Worm (Caenorhabditis elegans) whole organism, mixed stage, embryonic: Measurements from ENCODE around the gene tam-1.

ENCODE experiments used
- M03D4.4 ChIP-seq: sonication (generic microtip); optimal IDR thresholded peaks from 2 replicates; lab custom pipeline; 2017; ENCODE audit warnings: mild to moderate bottlenecking, missing genetic modification characterization, missing compliant biosample characterization
- bed-3 ChIP-seq: fragments of 200-800 bp; sonication (Bioruptor generic); optimal IDR thresholded peaks from 3 replicates; lab custom pipeline; 2018; ENCODE audit warnings: mild to moderate bottlenecking, missing genetic modification characterization, moderate library complexity, missing compliant biosample characterization
- ceh-39 ChIP-seq: fragments of 150-350 bp; optimal IDR thresholded peaks from 2 replicates; lab custom pipeline; 2014; ENCODE audit warnings: missing biosample characterization, missing genetic modification characterization
- ceh-43 ChIP-seq: fragments of 200-800 bp; sonication (Bioruptor generic); optimal IDR thresholded peaks from 2 replicates; lab custom pipeline; 2018; ENCODE audit warnings: mild to moderate bottlenecking, missing genetic modification characterization, moderate library complexity, missing compliant biosample characterization
- ceh-83 ChIP-seq: fragments of 200-800 bp; sonication (Bioruptor generic); optimal IDR thresholded peaks from 2 replicates; lab custom pipeline; 2018; ENCODE audit warnings: mild to moderate bottlenecking, missing genetic modification characterization, missing compliant biosample characterization
- ces-1 ChIP-seq: fragments of 150-350 bp; optimal IDR thresholded peaks from 2 replicates; lab custom pipeline; 2014; ENCODE audit warnings: missing biosample characterization, missing genetic modification reagents, missing genetic modification characterization
- cnd-1 ChIP-seq: fragments of 200-800 bp; sonication (Bioruptor generic); optimal IDR thresholded peaks from 2 replicates; lab custom pipeline; 2018; ENCODE audit warnings: mild to moderate bottlenecking, missing genetic modification characterization, missing compliant biosample characterization
- drap-1 ChIP-seq: fragments of 200-800 bp; sonication (Bioruptor generic); optimal IDR thresholded peaks from 3 replicates; lab custom pipeline; 2018; ENCODE audit warnings: mild to moderate bottlenecking, missing genetic modification characterization, missing compliant biosample characterization
- elt-1 ChIP-seq: sonication (generic microtip); optimal IDR thresholded peaks from 2 replicates; lab custom pipeline; 2017; ENCODE audit warnings: missing genetic modification characterization, mild to moderate bottlenecking, missing compliant biosample characterization, antibody characterized with exemption, moderate library complexity, borderline replicate concordance; ENCODE audit not compliant: insufficient read depth
- elt-3 ChIP-seq: fragments of 150-350 bp; optimal IDR thresholded peaks from 2 replicates; lab custom pipeline; 2014; ENCODE audit warnings: missing biosample characterization, missing genetic modification characterization
- flh-1 ChIP-seq: fragments of 200-800 bp; sonication (Bioruptor generic); optimal IDR thresholded peaks from 2 replicates; lab custom pipeline; 2018; ENCODE audit warnings: mild to moderate bottlenecking, missing genetic modification characterization, moderate library complexity, missing compliant biosample characterization
- ham-2 ChIP-seq: fragments of 200-800 bp; sonication (Bioruptor generic); optimal IDR thresholded peaks from 2 replicates; lab custom pipeline; 2018; ENCODE audit warnings: mild to moderate bottlenecking, missing genetic modification characterization, missing compliant biosample characterization
- hlh-1 ChIP-seq: fragments of 150-350 bp; optimal IDR thresholded peaks from 2 replicates; lab custom pipeline; 2014; ENCODE audit warnings: missing biosample characterization, missing genetic modification reagents, missing genetic modification characterization
- lin-13 ChIP-seq: fragments of 150-350 bp; optimal IDR thresholded peaks from 2 replicates; lab custom pipeline; 2014; ENCODE audit warnings: missing biosample characterization, missing genetic modification characterization
- lin-32 ChIP-seq: fragments of 200-800 bp; sonication (Bioruptor generic); optimal IDR thresholded peaks from 2 replicates; lab custom pipeline; 2018; ENCODE audit warnings: mild to moderate bottlenecking, missing genetic modification characterization, missing compliant biosample characterization
- lsy-2 ChIP-seq: fragments of 150-350 bp; optimal IDR thresholded peaks from 2 replicates; lab custom pipeline; 2014; ENCODE audit warnings: missing biosample characterization, missing genetic modification characterization
- mab-5 ChIP-seq: fragments of 150-350 bp; optimal IDR thresholded peaks from 2 replicates; lab custom pipeline; 2014; ENCODE audit warnings: missing biosample characterization, missing genetic modification characterization
- mep-1 ChIP-seq: fragments of 150-350 bp; optimal IDR thresholded peaks from 2 replicates; lab custom pipeline; 2017; ENCODE audit warnings: missing biosample characterization, missing genetic modification reagents, missing genetic modification characterization, inconsistent platforms
- nhr-12 ChIP-seq: fragments of 150-350 bp; optimal IDR thresholded peaks from 2 replicates; lab custom pipeline; 2014; ENCODE audit warnings: missing biosample characterization, missing genetic modification characterization
- nhr-2 ChIP-seq: fragments of 150-350 bp; optimal IDR thresholded peaks from 2 replicates; lab custom pipeline; 2014; ENCODE audit warnings: missing biosample characterization, missing genetic modification characterization
- nhr-237 ChIP-seq: fragments of 150-350 bp; optimal IDR thresholded peaks from 2 replicates; lab custom pipeline; 2014; ENCODE audit warnings: missing biosample characterization, missing genetic modification characterization
- nhr-28 ChIP-seq: fragments of 150-350 bp; optimal IDR thresholded peaks from 2 replicates; lab custom pipeline; 2014; ENCODE audit warnings: missing biosample characterization, missing genetic modification characterization
- nhr-76 ChIP-seq: sonication (generic microtip); optimal IDR thresholded peaks from 2 replicates; lab custom pipeline; 2017; ENCODE audit warnings: missing biosample characterization, missing genetic modification characterization
- pha-4 ChIP-seq: fragments of 150-350 bp; optimal IDR thresholded peaks from 2 replicates; lab custom pipeline; 2018; ENCODE audit warnings: missing biosample characterization, missing genetic modification reagents, missing genetic modification characterization
- sem-2 ChIP-seq: fragments of 200-800 bp; sonication (Bioruptor generic); optimal IDR thresholded peaks from 2 replicates; lab custom pipeline; 2018; ENCODE audit warnings: mild to moderate bottlenecking, missing genetic modification characterization, missing compliant biosample characterization
- snpc-4 ChIP-seq: fragments of 150-350 bp; optimal IDR thresholded peaks from 2 replicates; lab custom pipeline; 2014; ENCODE audit warnings: missing biosample characterization, missing genetic modification characterization
- sptf-1 ChIP-seq: sonication (generic microtip); optimal IDR thresholded peaks from 2 replicates; lab custom pipeline; 2017; ENCODE audit warnings: mild to moderate bottlenecking, missing genetic modification characterization, moderate library complexity, missing compliant biosample characterization
- unc-39 ChIP-seq: fragments of 150-350 bp; optimal IDR thresholded peaks from 2 replicates; lab custom pipeline; 2014; ENCODE audit warnings: missing biosample characterization, missing genetic modification characterization
- unc-62 ChIP-seq: fragments of 150-350 bp; optimal IDR thresholded peaks from 2 replicates; lab custom pipeline; 2014; ENCODE audit warnings: missing biosample characterization, missing genetic modification reagents, missing genetic modification characterization
- zip-8 ChIP-seq: fragments of 150-350 bp; optimal IDR thresholded peaks from 2 replicates; lab custom pipeline; 2014; ENCODE audit warnings: missing biosample characterization, missing genetic modification characterization
- ztf-11 ChIP-seq: fragments of 150-350 bp; optimal IDR thresholded peaks from 2 replicates; lab custom pipeline; 2014; ENCODE audit warnings: missing biosample characterization, missing genetic modification characterization

tam-1 gene

ce11 chrV:4987097-4987496 is 24.2 kb upstream of the tam-1 start, which contains the start of gene ncx-8:
ncx-8 (minus strand) TSS chrV:4987197.
- no peak for TF ChIP-seq ceh-39 (tag; lab: Kevin White, UChicago)
- TF ChIP-seq elt-1, result no peak
- no peak for TF ChIP-seq mep-1 (tag; lab: Kevin White, UChicago)
- TF ChIP-seq drap-1 (GFP tag; lab: Kevin White, UChicago), result no peak
- TF ChIP-seq zip-8 (tag; lab: Kevin White, UChicago), result no peak
- TF ChIP-seq nhr-28, result no peak
- no peak for TF ChIP-seq snpc-4
- TF ChIP-seq nhr-76 (tag; lab: Kevin White, UChicago), result no peak
- no peak for TF ChIP-seq bed-3 (GFP tag; lab: Kevin White, UChicago)
- TF ChIP-seq ztf-11 (tag; lab: Kevin White, UChicago), result no peak
- no peak for TF ChIP-seq lin-13
- no peak for TF ChIP-seq sptf-1 (tag; lab: Kevin White, UChicago)
- TF ChIP-seq hlh-1 (tag; lab: Kevin White, UChicago), result no peak
- TF ChIP-seq unc-62 (GFP tag; lab: Kevin White, UChicago), result no peak
- TF ChIP-seq cnd-1 (tag; lab: Kevin White, UChicago), result no peak
- TF ChIP-seq ham-2, result no peak
- TF ChIP-seq, all 35 proteins: peak for 0

- no peak for TF ChIP-seq bed-3 (GFP tag; lab: Kevin White, UChicago)
- TF ChIP-seq zip-8 (tag; lab: Kevin White, UChicago), result no peak
- no peak for TF ChIP-seq pha-4 (tag; lab: Kevin White, UChicago)
- TF ChIP-seq mep-1 (tag; lab: Kevin White, UChicago), result no peak
- TF ChIP-seq elt-3 (tag; lab: Kevin White, UChicago), result no peak
- no peak for TF ChIP-seq flh-1 (GFP tag; lab: Kevin White, UChicago)
- TF ChIP-seq hlh-1 (tag; lab: Kevin White, UChicago), result no peak
- TF ChIP-seq drap-1 (GFP tag; lab: Kevin White, UChicago), result no peak
- TF ChIP-seq ceh-83 (GFP tag; lab: Kevin White, UChicago), result no peak
- no peak for TF ChIP-seq sem-2 (GFP tag; lab: Kevin White, UChicago)
- TF ChIP-seq ceh-39 (tag; lab: Kevin White, UChicago), result no peak
- TF ChIP-seq cnd-1 (tag; lab: Kevin White, UChicago), result no peak
- TF ChIP-seq M03D4.4 (tag; lab: Kevin White, UChicago), result no peak
Measured at ce11 chrV:4983091-4983490, 20.2 kb upstream of the tam-1 start, which contains the start of gene srsx-13. srsx-13 (minus strand) TSS chrV:4983191.

ce11 chrV:4980873-4981272 is 18.0 kb upstream of the tam-1 start, which contains the start of gene srsx-12:
srsx-12 (minus strand) TSS chrV:4980973.
- no peak for TF ChIP-seq zip-8 (tag; lab: Kevin White, UChicago)
- no peak for TF ChIP-seq lin-32 (GFP tag; lab: Kevin White, UChicago)
- no peak for TF ChIP-seq M03D4.4 (tag; lab: Kevin White, UChicago)
- TF ChIP-seq mab-5 (tag; lab: Kevin White, UChicago), result no peak
- TF ChIP-seq hlh-1 (tag; lab: Kevin White, UChicago), result no peak
- TF ChIP-seq nhr-237 (tag; lab: Kevin White, UChicago), result no peak
- no peak for TF ChIP-seq lsy-2 (tag; lab: Kevin White, UChicago)
- TF ChIP-seq ces-1 (GFP tag; lab: Kevin White, UChicago), result no peak
- no peak for TF ChIP-seq ceh-43 (GFP tag; lab: Kevin White, UChicago)
- TF ChIP-seq, all 35 proteins: peak for 0

- no peak for TF ChIP-seq nhr-12
- TF ChIP-seq ceh-83 (GFP tag; lab: Kevin White, UChicago), result no peak
- TF ChIP-seq cnd-1 (tag; lab: Kevin White, UChicago), result no peak
- no peak for TF ChIP-seq lin-13
- TF ChIP-seq M03D4.4 (tag; lab: Kevin White, UChicago), result no peak
- TF ChIP-seq ham-2, result no peak
- no peak for TF ChIP-seq ces-1 (GFP tag; lab: Kevin White, UChicago)
- no peak for TF ChIP-seq ceh-39 (tag; lab: Kevin White, UChicago)
- no peak for TF ChIP-seq nhr-76 (tag; lab: Kevin White, UChicago)
- TF ChIP-seq unc-39 (tag; lab: Kevin White, UChicago), result no peak
- no peak for TF ChIP-seq lsy-2 (tag; lab: Kevin White, UChicago)
- TF ChIP-seq sptf-1 (tag; lab: Kevin White, UChicago), result no peak
- TF ChIP-seq zip-8 (tag; lab: Kevin White, UChicago), result no peak
- no peak for TF ChIP-seq sem-2 (GFP tag; lab: Kevin White, UChicago)
- TF ChIP-seq ztf-11 (tag; lab: Kevin White, UChicago), result no peak
- no peak for TF ChIP-seq bed-3 (GFP tag; lab: Kevin White, UChicago)
- TF ChIP-seq nhr-2 (tag; lab: Kevin White, UChicago), result no peak
Measured at ce11 chrV:4980094-4980493, 17.2 kb upstream of the tam-1 start.
